Fruit fly (Drosophila melanogaster) whole organism, embryonic: ENCODE results near the gene Tis11.

Source experiments
- Ada2b ChIP-seq: fragments of 200-800 bp; sonication (Bioruptor generic); IDR thresholded peaks from 2 replicates; pipeline ENCODE4 v1.3.6; 2022; ENCODE audit warnings: missing biosample characterization, missing genetic modification characterization
- Atf3 ChIP-seq: fragments of 200-800 bp; sonication (Bioruptor generic); optimal IDR thresholded peaks from 3 replicates; lab custom pipeline; 2016; ENCODE audit warnings: missing biosample characterization, missing genetic modification characterization
- CG10654 ChIP-seq: fragments of 200-800 bp; sonication (Bioruptor generic); optimal IDR thresholded peaks from 2 replicates; lab custom pipeline; 2016; ENCODE audit warnings: missing biosample characterization, missing genetic modification characterization
- CG11695 ChIP-seq: fragments of 200-800 bp; sonication (Bioruptor generic); IDR thresholded peaks from 3 replicates; pipeline ENCODE4 v1.3.6; 2022; ENCODE audit warnings: missing biosample characterization, missing genetic modification characterization
- CG11696 ChIP-seq: fragments of 200-800 bp; sonication (Bioruptor generic); IDR thresholded peaks from 2 replicates; pipeline ENCODE4 v1.3.6; 2022; ENCODE audit warnings: missing biosample characterization, missing genetic modification characterization
- CG12299 ChIP-seq: fragments of 200-800 bp; sonication (Bioruptor generic); optimal IDR thresholded peaks from 2 replicates; lab custom pipeline; 2018; ENCODE audit warnings: missing biosample characterization, mild to moderate bottlenecking, missing genetic modification characterization
- CG1233 ChIP-seq: fragments of 200-800 bp; sonication (Bioruptor generic); optimal IDR thresholded peaks from 4 replicates; lab custom pipeline; 2018; ENCODE audit warnings: missing biosample characterization, mild to moderate bottlenecking, missing genetic modification characterization
- CG12744 ChIP-seq: fragments of 200-800 bp; sonication (Bioruptor generic); optimal IDR thresholded peaks from 2 replicates; lab custom pipeline; 2016; ENCODE audit warnings: missing biosample characterization, missing genetic modification characterization
- CG14667 ChIP-seq: fragments of 200-800 bp; sonication (Bioruptor generic); IDR thresholded peaks from 2 replicates; pipeline ENCODE4 v1.3.6; 2022; ENCODE audit warnings: missing biosample characterization, missing genetic modification characterization
- CG14710 ChIP-seq: fragments of 200-800 bp; sonication (Bioruptor generic); optimal IDR thresholded peaks from 3 replicates; lab custom pipeline; 2019; ENCODE audit warnings: missing biosample characterization, mild to moderate bottlenecking, missing genetic modification characterization, moderate library complexity
- CG14860 ChIP-seq: fragments of 200-800 bp; sonication (Bioruptor generic); IDR thresholded peaks from 3 replicates; pipeline ENCODE4 v1.3.6; 2022; ENCODE audit warnings: missing biosample characterization, missing genetic modification characterization; ENCODE audit not compliant: partially characterized antibody
- CG14965 ChIP-seq: fragments of 200-800 bp; sonication (Bioruptor generic); optimal IDR thresholded peaks from 2 replicates; lab custom pipeline; 2016; ENCODE audit warnings: missing biosample characterization, missing genetic modification characterization, borderline replicate concordance
- CG17612 ChIP-seq: fragments of 200-800 bp; sonication (Bioruptor generic); IDR thresholded peaks from 2 replicates; pipeline ENCODE4 v1.3.6; 2022; ENCODE audit warnings: missing biosample characterization, missing genetic modification characterization
- CG17802 ChIP-seq: fragments of 200-800 bp; sonication (Bioruptor generic); optimal IDR thresholded peaks from 2 replicates; lab custom pipeline; 2018; ENCODE audit warnings: missing biosample characterization, mild to moderate bottlenecking, missing genetic modification characterization, moderate library complexity
- CG18599 ChIP-seq: fragments of 200-800 bp; sonication (Bioruptor generic); optimal IDR thresholded peaks from 3 replicates; lab custom pipeline; 2017; ENCODE audit warnings: missing biosample characterization, missing genetic modification characterization, mild to moderate bottlenecking, moderate library complexity, missing genetic modification reagents
- CG2199 ChIP-seq: fragments of 200-800 bp; sonication (Bioruptor generic); IDR thresholded peaks from 3 replicates; pipeline ENCODE4 v1.3.6; 2022; ENCODE audit warnings: missing biosample characterization, missing genetic modification characterization
- CG2712 ChIP-seq: fragments of 200-800 bp; optimal IDR thresholded peaks from 3 replicates; lab custom pipeline; 2019; ENCODE audit warnings: missing biosample characterization, mild to moderate bottlenecking, missing genetic modification characterization, moderate library complexity
- CG3065 ChIP-seq: fragments of 200-800 bp; sonication (Bioruptor generic); optimal IDR thresholded peaks from 2 replicates; lab custom pipeline; 2016; ENCODE audit warnings: missing biosample characterization, missing genetic modification characterization
- CG32767 ChIP-seq: fragments of 200-800 bp; sonication (Bioruptor generic); IDR thresholded peaks from 2 replicates; pipeline ENCODE4 v1.3.6; 2022; ENCODE audit warnings: missing biosample characterization, missing genetic modification characterization
- CG42726 ChIP-seq: fragments of 200-800 bp; sonication (Bioruptor generic); IDR thresholded peaks from 2 replicates; pipeline ENCODE4 v1.3.6; 2022; ENCODE audit warnings: missing biosample characterization, missing genetic modification characterization; ENCODE audit not compliant: partially characterized antibody
- CG4282 ChIP-seq: fragments of 200-800 bp; sonication (Bioruptor generic); optimal IDR thresholded peaks from 2 replicates; lab custom pipeline; 2016; ENCODE audit warnings: missing biosample characterization, missing genetic modification characterization
- CG7271 ChIP-seq: fragments of 200-800 bp; sonication (Bioruptor generic); optimal IDR thresholded peaks from 2 replicates; lab custom pipeline; 2018; ENCODE audit warnings: missing biosample characterization, mild to moderate bottlenecking, missing genetic modification characterization, moderate library complexity
- CG7372 ChIP-seq: fragments of 200-800 bp; sonication (Bioruptor generic); IDR thresholded peaks from 2 replicates; pipeline ENCODE4 v1.3.6; 2022; ENCODE audit warnings: missing biosample characterization, missing genetic modification characterization
- CG8089 ChIP-seq: fragments of 200-800 bp; sonication (Bioruptor generic); optimal IDR thresholded peaks from 3 replicates; lab custom pipeline; 2016; ENCODE audit warnings: missing biosample characterization, missing genetic modification characterization
- CTCF ChIP-seq: fragments of 200-800 bp; sonication (Bioruptor generic); optimal IDR thresholded peaks from 2 replicates; lab custom pipeline; 2017; ENCODE audit warnings: missing biosample characterization, mild to moderate bottlenecking, missing genetic modification characterization, moderate library complexity
- CkIIα-i1 ChIP-seq: fragments of 200-800 bp; sonication (Bioruptor generic); IDR thresholded peaks from 2 replicates; pipeline ENCODE4 v1.3.6; 2022; ENCODE audit warnings: missing biosample characterization, missing genetic modification characterization
- Dad ChIP-seq: fragments of 200-800 bp; sonication (Bioruptor generic); optimal IDR thresholded peaks from 3 replicates; lab custom pipeline; 2016; ENCODE audit warnings: missing biosample characterization, missing genetic modification characterization
- Hmx ChIP-seq: fragments of 200-800 bp; sonication (Bioruptor generic); optimal IDR thresholded peaks from 2 replicates; lab custom pipeline; 2016; ENCODE audit warnings: missing biosample characterization, missing genetic modification characterization
- Hr78 ChIP-seq, 2 experiments: fragments of 200-800 bp in 1 of 2; fragments of >200 bp in 1 of 2; sonication (Bioruptor generic) in 1 of 2; optimal IDR thresholded peaks; 2 replicates each; lab custom pipeline; 2017 to 2019; ENCODE audit warnings: missing biosample characterization in 2 of 2, missing genetic modification characterization in 2 of 2, mild to moderate bottlenecking in 1 of 2, moderate library complexity in 1 of 2
- MESR4 ChIP-seq: fragments of 200-800 bp; sonication (Bioruptor generic); optimal IDR thresholded peaks from 2 replicates; lab custom pipeline; 2018; ENCODE audit warnings: missing biosample characterization, mild to moderate bottlenecking, missing genetic modification characterization, moderate library complexity
- Med ChIP-seq: fragments of 200-800 bp; sonication (Bioruptor generic); peaks from one replicate; lab custom pipeline; 2016; ENCODE audit warnings: missing biosample characterization, missing genetic modification characterization, mild to moderate bottlenecking, inconsistent platforms, moderate library complexity
- NFAT ChIP-seq: fragments of 200-800 bp; sonication (Bioruptor generic); IDR thresholded peaks from 2 replicates; pipeline ENCODE4 v1.3.6; 2022; ENCODE audit warnings: missing biosample characterization, missing genetic modification characterization
- Nf-YC ChIP-seq: fragments of 200-800 bp; optimal IDR thresholded peaks from 3 replicates; lab custom pipeline; 2019; ENCODE audit warnings: missing biosample characterization, mild to moderate bottlenecking, missing genetic modification characterization, moderate library complexity
- Opbp ChIP-seq: fragments of 200-800 bp; sonication (Bioruptor generic); IDR thresholded peaks from 3 replicates; pipeline ENCODE4 v1.3.6; 2022; ENCODE audit warnings: missing biosample characterization, missing genetic modification characterization; ENCODE audit not compliant: partially characterized antibody
- Side ChIP-seq: fragments of 200-800 bp; sonication (Bioruptor generic); optimal IDR thresholded peaks from 2 replicates; lab custom pipeline; 2016; ENCODE audit warnings: missing biosample characterization, missing genetic modification characterization
- Xbp1 ChIP-seq: fragments of 200-800 bp; sonication (Bioruptor generic); optimal IDR thresholded peaks from 3 replicates; lab custom pipeline; 2016; ENCODE audit warnings: missing biosample characterization, mild to moderate bottlenecking, missing genetic modification characterization
- al ChIP-seq: fragments of 200-800 bp; sonication (Bioruptor generic); IDR thresholded peaks from 2 replicates; pipeline ENCODE4 v1.3.6; 2022; ENCODE audit warnings: missing biosample characterization, missing genetic modification characterization
- ap ChIP-seq: fragments of 200-800 bp; sonication (Bioruptor generic); IDR thresholded peaks from 2 replicates; pipeline ENCODE4 v1.3.6; 2022; ENCODE audit warnings: missing biosample characterization, missing genetic modification characterization
- chif ChIP-seq, 2 experiments: fragments of 200-800 bp; sonication (Bioruptor generic); optimal IDR thresholded peaks; 3 replicates each; lab custom pipeline; 2016; ENCODE audit warnings: missing biosample characterization in 2 of 2, missing genetic modification characterization in 2 of 2
- dm ChIP-seq: fragments of 200-800 bp; sonication (Bioruptor generic); optimal IDR thresholded peaks from 3 replicates; lab custom pipeline; 2016; ENCODE audit warnings: missing biosample characterization, missing genetic modification characterization
- grau ChIP-seq: fragments of 200-800 bp; optimal IDR thresholded peaks from 3 replicates; lab custom pipeline; 2019; ENCODE audit warnings: missing biosample characterization, mild to moderate bottlenecking, missing genetic modification characterization, moderate library complexity
- gsb-n ChIP-seq: fragments of 200-800 bp; sonication (Bioruptor generic); optimal IDR thresholded peaks from 3 replicates; lab custom pipeline; 2018; ENCODE audit warnings: missing biosample characterization, mild to moderate bottlenecking, missing genetic modification characterization
- jing ChIP-seq: fragments of 200-800 bp; sonication (Bioruptor generic); optimal IDR thresholded peaks from 2 replicates; lab custom pipeline; 2018; ENCODE audit warnings: missing biosample characterization, mild to moderate bottlenecking, missing genetic modification characterization
- oc ChIP-seq: fragments of 200-800 bp; sonication (Bioruptor generic); optimal IDR thresholded peaks from 2 replicates; lab custom pipeline; 2018; ENCODE audit warnings: missing biosample characterization, mild to moderate bottlenecking, missing genetic modification characterization, moderate library complexity
- onecut ChIP-seq: fragments of 200-800 bp; sonication (Bioruptor generic); IDR thresholded peaks from 2 replicates; pipeline ENCODE4 v1.3.6; 2022; ENCODE audit warnings: missing biosample characterization, missing genetic modification characterization
- p53 ChIP-seq: fragments of 200-800 bp; sonication (Bioruptor generic); optimal IDR thresholded peaks from 2 replicates; lab custom pipeline; 2016; ENCODE audit warnings: missing biosample characterization, missing genetic modification characterization
- pzg ChIP-seq: fragments of 200-800 bp; sonication (Bioruptor generic); optimal IDR thresholded peaks from 3 replicates; lab custom pipeline; 2018; ENCODE audit warnings: missing biosample characterization, mild to moderate bottlenecking, missing genetic modification characterization, moderate library complexity
- stc ChIP-seq: fragments of 200-800 bp; sonication (Bioruptor generic); IDR thresholded peaks from 2 replicates; pipeline ENCODE4 v1.3.6; 2022; ENCODE audit warnings: missing biosample characterization, missing genetic modification characterization
- sug ChIP-seq: fragments of 200-800 bp; optimal IDR thresholded peaks from 2 replicates; lab custom pipeline; 2019; ENCODE audit warnings: missing biosample characterization, mild to moderate bottlenecking, missing genetic modification characterization, moderate library complexity
- vfl ChIP-seq: fragments of 200-800 bp; sonication (Bioruptor generic); optimal IDR thresholded peaks from 2 replicates; lab custom pipeline; 2016; ENCODE audit warnings: missing biosample characterization, missing genetic modification characterization
- wek ChIP-seq: fragments of 200-800 bp; sonication (Bioruptor generic); optimal IDR thresholded peaks from 3 replicates; lab custom pipeline; 2018; ENCODE audit warnings: missing biosample characterization, mild to moderate bottlenecking, missing genetic modification characterization, moderate library complexity

The Tis11 gene

DNA sequence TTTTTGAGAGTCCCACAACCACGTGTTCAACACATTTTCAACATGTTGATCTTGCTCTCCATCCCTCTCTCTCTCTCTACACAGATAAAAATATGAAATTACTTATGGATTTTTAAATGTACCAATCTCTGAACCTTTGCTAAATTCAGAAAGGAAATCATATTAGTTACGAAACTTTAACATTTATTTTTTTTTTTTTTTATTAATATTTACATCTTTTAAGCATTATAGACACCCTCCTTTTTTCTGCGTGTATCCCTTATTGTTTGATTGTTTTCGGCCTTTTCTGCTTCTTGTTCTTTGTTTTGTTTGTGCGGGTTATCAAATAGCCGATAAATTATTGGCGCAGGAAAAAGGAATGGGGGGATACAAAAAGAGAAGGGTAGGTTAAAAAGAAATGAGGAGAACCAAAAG is 7.3 kb downstream of the Tis11 start (continued):
- peak; percentile 81 for TF ChIP-seq Hmx (GFP tag; lab: Kevin White, UChicago)
- peak; percentile 68 for TF ChIP-seq vfl (GFP tag; lab: Kevin White, UChicago)
- peak; percentile 76 for TF ChIP-seq Atf3 (GFP tag; lab: Kevin White, UChicago)
- peak; percentile 95 for TF ChIP-seq CG7372 (GFP tag; lab: Robert Waterston, UW)
- peak; percentile 95 for TF ChIP-seq Ada2b (GFP tag; lab: Robert Waterston, UW)
- peak; percentile 91 for TF ChIP-seq CG7271
- TF ChIP-seq Side (GFP tag; lab: Kevin White, UChicago): peak; percentile 61
- peak; percentile 97 for TF ChIP-seq grau (tag; lab: Kevin White, UChicago)
- TF ChIP-seq ap: peak; percentile 93
- TF ChIP-seq CG12299: peak; percentile 94
- TF ChIP-seq jing (GFP tag; lab: Kevin White, UChicago): peak; percentile 63
- TF ChIP-seq MESR4 (GFP tag; lab: Kevin White, UChicago): peak; percentile 24
- TF ChIP-seq onecut (GFP tag; lab: Robert Waterston, UW): peak; percentile 89
- TF ChIP-seq CG32767 (GFP tag; lab: Robert Waterston, UW): peak; percentile 93
- TF ChIP-seq CG11696 (GFP tag; lab: Robert Waterston, UW): peak; percentile 89
- peak; percentile 80 to 90 for TF ChIP-seq chif (GFP tag; optimal IDR thresholded peaks at IDR 0.05; lab: Kevin White, UChicago)
- TF ChIP-seq CG14667 (GFP tag; lab: Robert Waterston, UW): peak; percentile 94
- TF ChIP-seq al: peak; percentile 95
- TF ChIP-seq pzg (GFP tag; lab: Kevin White, UChicago): no peak
- TF ChIP-seq CG2199 (GFP tag; lab: Robert Waterston, UW): peak; percentile 87; the same call in 2 of the 3 replicates
- no peak for TF ChIP-seq CG14860 (GFP tag; lab: Robert Waterston, UW)
- TF ChIP-seq CG1233: peak; percentile 92
- peak; percentile 98 for TF ChIP-seq gsb-n
- peak; percentile 87 for TF ChIP-seq dm (GFP tag; lab: Kevin White, UChicago)
- no peak for TF ChIP-seq CG42726 (GFP tag; lab: Robert Waterston, UW)
- peak; percentile 92 for TF ChIP-seq CG3065 (GFP tag; lab: Kevin White, UChicago)
- peak; percentile 95 for TF ChIP-seq Xbp1 (GFP tag; lab: Kevin White, UChicago)
- TF ChIP-seq CG17802 (tag; lab: Kevin White, UChicago): peak; percentile 71
- peak; percentile 95 for TF ChIP-seq oc (tag; lab: Kevin White, UChicago)
- TF ChIP-seq CkIIα-i1 (GFP tag; lab: Robert Waterston, UW): peak; percentile 64; the same call in 1 of the 2 replicates
- TF ChIP-seq p53 (GFP tag; lab: Kevin White, UChicago): peak; percentile 11
- TF ChIP-seq CG14965 (GFP tag; lab: Kevin White, UChicago): peak; percentile 15
- peak; percentile 93 for TF ChIP-seq NFAT (GFP tag; lab: Robert Waterston, UW)
- TF ChIP-seq stc: peak; percentile 94
- TF ChIP-seq Med (GFP tag; lab: Kevin White, UChicago): peak; percentile 94
- peak; percentile 94 for TF ChIP-seq sug (tag; lab: Kevin White, UChicago)
- TF ChIP-seq CG8089 (GFP tag; lab: Kevin White, UChicago): peak; percentile 66
- TF ChIP-seq Opbp (GFP tag; lab: Robert Waterston, UW): no peak
- TF ChIP-seq CG4282: no peak
- TF ChIP-seq CG11695: peak; percentile 96
- peak in 1 of 2 experiments; percentile 86 for TF ChIP-seq Hr78 (GFP tag; optimal IDR thresholded peaks at IDR 0.05; lab: Kevin White, UChicago)
- TF ChIP-seq CG14710 (tag; lab: Kevin White, UChicago): peak; percentile 98
- TF ChIP-seq CTCF (GFP tag; lab: Kevin White, UChicago): peak; percentile 32
- peak; percentile 95 for TF ChIP-seq CG10654 (GFP tag; lab: Kevin White, UChicago)
- peak; percentile 60 for TF ChIP-seq wek (GFP tag; lab: Kevin White, UChicago)
- TF ChIP-seq CG12744 (GFP tag; lab: Kevin White, UChicago): peak; percentile 85
- TF ChIP-seq Nf-YC (tag; lab: Kevin White, UChicago): peak; percentile 90
- TF ChIP-seq Dad (GFP tag; lab: Kevin White, UChicago): peak; percentile 69
- TF ChIP-seq CG2712 (tag; lab: Kevin White, UChicago): peak; percentile 99
- peak; percentile 92 for TF ChIP-seq CG17612 (GFP tag; lab: Robert Waterston, UW)
- TF ChIP-seq CG18599 (GFP tag; lab: Kevin White, UChicago): peak; percentile 96
